Worm (Caenorhabditis elegans) whole organism, L3 larva: ENCODE results near the gene idpp-9.
A peak's percentile ranks its signal among the peaks of the same experiment; 100 is the strongest.

ENCODE experiments used
- ZK546.5 ChIP-seq: sonication (generic microtip); optimal IDR thresholded peaks from 2 replicates; lab custom pipeline; 2017; ENCODE audit warnings: missing biosample characterization, missing genetic modification characterization
- aly-2 ChIP-seq: fragments of 150-350 bp; optimal IDR thresholded peaks from 2 replicates; lab custom pipeline; 2014; ENCODE audit warnings: missing biosample characterization, missing genetic modification characterization
- ceh-16 ChIP-seq: sonication (generic microtip); optimal IDR thresholded peaks from 2 replicates; lab custom pipeline; 2017; ENCODE audit warnings: missing biosample characterization, missing genetic modification characterization
- egl-27 ChIP-seq: sonication (generic microtip); optimal IDR thresholded peaks from 4 replicates; lab custom pipeline; 2017; ENCODE audit warnings: missing biosample characterization, missing genetic modification reagents, missing genetic modification characterization
- egl-5 ChIP-seq: fragments of 150-350 bp; optimal IDR thresholded peaks from 2 replicates; lab custom pipeline; 2017; ENCODE audit warnings: missing biosample characterization, missing genetic modification reagents, missing genetic modification characterization, inconsistent platforms
- elt-1 ChIP-seq: fragments of 150-350 bp; optimal IDR thresholded peaks from 2 replicates; lab custom pipeline; 2014; ENCODE audit warnings: missing biosample characterization, missing genetic modification characterization
- elt-3 ChIP-seq, 3 experiments: fragments of 150-350 bp in 1 of 3; sonication (generic microtip) in 2 of 3; optimal IDR thresholded peaks; 2 replicates in 2 of 3; 4 replicates in 1 of 3; lab custom pipeline; 2014 to 2017; ENCODE audit warnings: missing biosample characterization in 3 of 3, missing genetic modification characterization in 3 of 3
- eor-1 ChIP-seq, 2 experiments: fragments of 150-350 bp; optimal IDR thresholded peaks; 2 replicates each; lab custom pipeline; 2014 to 2018; ENCODE audit warnings: missing biosample characterization in 2 of 2, missing genetic modification characterization in 2 of 2
- fkh-10 ChIP-seq: sonication (generic microtip); optimal IDR thresholded peaks from 2 replicates; lab custom pipeline; 2017; ENCODE audit warnings: missing biosample characterization, missing genetic modification reagents, missing genetic modification characterization
- fos-1 ChIP-seq: fragments of 150-350 bp; optimal IDR thresholded peaks from 2 replicates; lab custom pipeline; 2014; ENCODE audit warnings: missing biosample characterization, missing genetic modification characterization
- hmg-11 ChIP-seq: sonication (generic microtip); optimal IDR thresholded peaks from 2 replicates; lab custom pipeline; 2016; ENCODE audit warnings: missing genetic modification characterization, missing compliant biosample characterization
- jun-1 ChIP-seq: fragments of 150-350 bp; optimal IDR thresholded peaks from 2 replicates; lab custom pipeline; 2014; ENCODE audit warnings: missing biosample characterization, missing genetic modification reagents, missing genetic modification characterization
- lin-15B ChIP-seq: fragments of 150-350 bp; optimal IDR thresholded peaks from 2 replicates; lab custom pipeline; 2014; ENCODE audit warnings: missing biosample characterization, missing genetic modification characterization
- lin-39 ChIP-seq: fragments of 150-350 bp; optimal IDR thresholded peaks from 2 replicates; lab custom pipeline; 2018; ENCODE audit warnings: missing biosample characterization, missing genetic modification reagents, missing genetic modification characterization
- lsy-12 ChIP-seq: sonication (generic microtip); optimal IDR thresholded peaks from 2 replicates; lab custom pipeline; 2016; ENCODE audit warnings: mild to moderate bottlenecking, missing genetic modification characterization, missing compliant biosample characterization
- nfya-1 ChIP-seq: sonication (generic microtip); optimal IDR thresholded peaks from 2 replicates; lab custom pipeline; 2017; ENCODE audit warnings: missing genetic modification characterization, mild to moderate bottlenecking, missing compliant biosample characterization, antibody characterized with exemption, moderate library complexity; ENCODE audit not compliant: insufficient read depth
- nhr-12 ChIP-seq: fragments of 150-350 bp; optimal IDR thresholded peaks from 2 replicates; lab custom pipeline; 2014; ENCODE audit warnings: missing biosample characterization, missing genetic modification characterization
- nhr-23 ChIP-seq: fragments of 150-350 bp; optimal IDR thresholded peaks from 2 replicates; lab custom pipeline; 2014; ENCODE audit warnings: missing biosample characterization, missing genetic modification reagents, missing genetic modification characterization
- nhr-237 ChIP-seq: fragments of 150-350 bp; optimal IDR thresholded peaks from 2 replicates; lab custom pipeline; 2014; ENCODE audit warnings: missing biosample characterization, missing genetic modification characterization
- nhr-25 ChIP-seq: sonication (generic microtip); optimal IDR thresholded peaks from 2 replicates; lab custom pipeline; 2017; ENCODE audit warnings: missing biosample characterization, missing genetic modification characterization
- nhr-43 ChIP-seq: sonication (generic microtip); optimal IDR thresholded peaks from 2 replicates; lab custom pipeline; 2016; ENCODE audit warnings: mild to moderate bottlenecking, missing genetic modification characterization, missing compliant biosample characterization; ENCODE audit not compliant: poor library complexity, severe bottlenecking
- nhr-67 ChIP-seq: fragments of 150-350 bp; optimal IDR thresholded peaks from 2 replicates; lab custom pipeline; 2014; ENCODE audit warnings: missing biosample characterization, missing genetic modification characterization
- nhr-76 ChIP-seq: fragments of 150-350 bp; sonication (generic microtip); optimal IDR thresholded peaks from 5 replicates; lab custom pipeline; 2014; ENCODE audit warnings: missing biosample characterization, missing genetic modification characterization
- nhr-77 ChIP-seq: fragments of 150-350 bp; optimal IDR thresholded peaks from 2 replicates; lab custom pipeline; 2014; ENCODE audit warnings: missing biosample characterization, missing genetic modification characterization
- pha-4 ChIP-seq: fragments of 150-350 bp; optimal IDR thresholded peaks from 2 replicates; lab custom pipeline; 2014; ENCODE audit warnings: missing biosample characterization, missing genetic modification reagents, missing genetic modification characterization
- sea-2 ChIP-seq: fragments of 150-350 bp; sonication (generic microtip); optimal IDR thresholded peaks from 4 replicates; lab custom pipeline; 2014; ENCODE audit warnings: missing biosample characterization, missing genetic modification reagents, missing genetic modification characterization
- tbx-2 ChIP-seq: sonication (generic microtip); optimal IDR thresholded peaks from 2 replicates; lab custom pipeline; 2016; ENCODE audit warnings: mild to moderate bottlenecking, missing genetic modification characterization, missing compliant biosample characterization
- zag-1 ChIP-seq: fragments of 150-350 bp; optimal IDR thresholded peaks from 2 replicates; lab custom pipeline; 2014; ENCODE audit warnings: missing biosample characterization, missing genetic modification characterization
- ztf-11 ChIP-seq: fragments of 150-350 bp; optimal IDR thresholded peaks from 2 replicates; lab custom pipeline; 2014; ENCODE audit warnings: missing biosample characterization, missing genetic modification characterization
- ztf-4 ChIP-seq: fragments of 150-350 bp; optimal IDR thresholded peaks from 2 replicates; lab custom pipeline; 2014; ENCODE audit warnings: missing biosample characterization, missing genetic modification characterization

Gene idpp-9

ce11 chrX:3901389-3901788, 14.3 kb downstream of the idpp-9 start:
- TF ChIP-seq fkh-10 (GFP tag; lab: Kevin White, UChicago) (peak; percentile 93), eor-1 (tag; optimal IDR thresholded peaks at IDR 0.05; lab: Kevin White, UChicago) (no peak), jun-1 (tag; lab: Kevin White, UChicago) (no peak), zag-1 (tag; lab: Kevin White, UChicago) (no peak), ZK546.5 (tag; lab: Kevin White, UChicago) (no peak)

ce11 chrX:3900715-3901114, 14.9 kb downstream of the idpp-9 start:
- TF ChIP-seq sea-2 (GFP tag; lab: Kevin White, UChicago) (no peak), elt-3 (tag; optimal IDR thresholded peaks at IDR 0.05; lab: Kevin White, UChicago) (no peak), elt-1 (tag; lab: Kevin White, UChicago) (no peak), nhr-67 (tag; lab: Kevin White, UChicago) (no peak), ZK546.5 (tag; lab: Kevin White, UChicago) (no peak), lin-39 (tag; lab: Kevin White, UChicago) (no peak), hmg-11 (no peak), nhr-23 (tag; lab: Kevin White, UChicago) (no peak)
- TF ChIP-seq, all 47 proteins: peak for 0

- TF ChIP-seq nhr-25 (tag; lab: Kevin White, UChicago): no peak
- peak; percentile 15 for TF ChIP-seq elt-1 (tag; lab: Kevin White, UChicago)
- no peak for TF ChIP-seq nhr-237
- TF ChIP-seq nfya-1 (tag; lab: Kevin White, UChicago): peak; percentile 6
- TF ChIP-seq nhr-12 (tag; lab: Kevin White, UChicago): no peak
- no peak for TF ChIP-seq aly-2 (tag; lab: Kevin White, UChicago)
Measured at ce11 chrX:3898255-3899177, 17.1 kb downstream of the idpp-9 start.

- no peak for TF ChIP-seq ztf-4
- TF ChIP-seq aly-2 (tag; lab: Kevin White, UChicago): no peak
- TF ChIP-seq fos-1 (tag; lab: Kevin White, UChicago): no peak
- TF ChIP-seq lin-39 (tag; lab: Kevin White, UChicago): no peak
- TF ChIP-seq pha-4 (tag; lab: Kevin White, UChicago): no peak
- no peak for TF ChIP-seq nhr-76 (tag; lab: Kevin White, UChicago)
- no peak for TF ChIP-seq tbx-2 (tag; lab: Kevin White, UChicago)
- TF ChIP-seq elt-3 (tag; optimal IDR thresholded peaks at IDR 0.05; lab: Kevin White, UChicago): no peak
- no peak for TF ChIP-seq ztf-11 (tag; lab: Kevin White, UChicago)
- no peak for TF ChIP-seq nhr-43 (tag; lab: Kevin White, UChicago)
- TF ChIP-seq ceh-16: no peak
- TF ChIP-seq nhr-237: no peak
- no peak for TF ChIP-seq elt-1 (tag; lab: Kevin White, UChicago)
- TF ChIP-seq nhr-77: no peak
Measured at ce11 chrX:3895577-3895976, 20.1 kb downstream of the idpp-9 start, which contains the start of gene F47F2.3. F47F2.3 (minus strand) TSS chrX:3895677.

- no peak for TF ChIP-seq lsy-12 (tag; lab: Kevin White, UChicago)
- TF ChIP-seq aly-2 (tag; lab: Kevin White, UChicago): no peak
- no peak for TF ChIP-seq nhr-237
- no peak for TF ChIP-seq fkh-10 (GFP tag; lab: Kevin White, UChicago)
- no peak for TF ChIP-seq egl-27 (tag; lab: Kevin White, UChicago)
- TF ChIP-seq nhr-43 (tag; lab: Kevin White, UChicago): no peak
- TF ChIP-seq egl-5: no peak
- no peak for TF ChIP-seq fos-1 (tag; lab: Kevin White, UChicago)
Measured at ce11 chrX:3887595-3887994, 28.1 kb downstream of the idpp-9 start.

- TF ChIP-seq ceh-16: no peak
- TF ChIP-seq eor-1 (tag; optimal IDR thresholded peaks at IDR 0.05; lab: Kevin White, UChicago): no peak
- no peak for TF ChIP-seq lin-39 (tag; lab: Kevin White, UChicago)
- TF ChIP-seq ztf-4: no peak
- TF ChIP-seq lin-15B (tag; lab: Kevin White, UChicago): no peak
Measured at ce11 chrX:3878233-3878632, 37.4 kb downstream of the idpp-9 start, which contains the start of gene F47F2.1. F47F2.1 (plus strand) TSS chrX:3878533.
